Worm (Caenorhabditis elegans) whole organism, young adult: ENCODE measurements around the gene adbp-1.
A peak's percentile ranks its signal among the peaks of the same experiment; 100 is the strongest.

Experiments used
- F22D6.2 ChIP-seq: sonication (generic microtip); optimal IDR thresholded peaks from 2 replicates; lab custom pipeline; 2016; ENCODE audit warnings: mild to moderate bottlenecking, missing genetic modification characterization, missing compliant biosample characterization
- Y79H2A.3 ChIP-seq: fragments of 200-800 bp; sonication (Bioruptor generic); conservative IDR thresholded peaks from 2 replicates; pipeline ENCODE4 v1.3.6; 2022; ENCODE audit warnings: missing genetic modification reagents, missing genetic modification characterization, missing compliant biosample characterization
- snpc-4 ChIP-seq, 5 experiments: fragments of 150-350 bp in 1 of 5; sonication (generic microtip) in 4 of 5; optimal IDR thresholded peaks; 2 replicates each; lab custom pipeline; 2014 to 2018; ENCODE audit warnings: missing genetic modification characterization in 5 of 5, missing biosample characterization in 3 of 5, antibody characterized with exemption in 2 of 5, mild to moderate bottlenecking in 2 of 5, missing compliant biosample characterization in 2 of 5, missing genotype in 2 of 5, moderate library complexity in 2 of 5, missing genetic modification reagents in 1 of 5

DNA sequence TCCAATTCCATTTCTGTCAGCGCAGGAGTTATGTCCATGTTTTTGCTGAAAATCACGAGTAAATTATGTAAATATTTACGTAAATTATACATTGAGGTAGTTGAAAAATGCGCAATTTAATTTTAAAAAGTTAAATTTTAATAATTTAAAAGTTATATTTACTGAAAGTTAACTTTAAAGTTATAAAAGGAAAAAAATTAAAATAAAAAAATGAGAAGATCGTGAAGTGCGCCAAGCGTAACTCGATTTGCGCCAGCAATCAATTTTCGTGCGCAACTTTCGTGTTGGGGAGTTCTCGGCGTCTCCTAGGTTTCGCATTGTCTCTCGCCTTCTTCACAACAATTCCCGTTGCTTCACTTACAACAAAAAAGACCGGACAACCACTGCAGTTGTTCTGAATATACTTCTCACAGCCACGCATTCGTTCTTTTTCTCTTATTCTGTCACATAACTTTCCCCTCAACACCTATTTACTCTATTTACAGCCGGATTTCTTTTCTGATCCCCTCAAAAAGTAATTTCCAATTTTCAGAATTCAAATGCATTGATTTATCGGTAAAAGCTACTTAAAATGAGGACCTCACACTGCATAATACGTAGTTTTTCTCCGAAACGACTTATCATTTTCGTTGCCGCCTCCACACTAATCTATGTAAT is 29.7 kb downstream of the adbp-1 start, which contains the start of the genes metl-1 and W02B12.11:
- TF ChIP-seq snpc-4 (GFP tag; optimal IDR thresholded peaks at IDR 0.05; lab: Kevin White, UChicago) = peak; percentile 16
- peak; percentile 61 to 77 (median 70) for TF ChIP-seq snpc-4 (tag; optimal IDR thresholded peaks at IDR 0.05; lab: Kevin White, UChicago)
- TF ChIP-seq Y79H2A.3 (GFP tag; lab: Robert Waterston, UW) = no peak
- peak; percentile 43 for TF ChIP-seq F22D6.2 (tag; lab: Kevin White, UChicago)
